Fruit fly (Drosophila melanogaster): ENCODE results near the gene bru2.

dm6 chr2L:12415485-12416137 is 71.6 kb downstream of the bru2 start:
- no peak for TF ChIP-seq rn (GFP tag; IDR thresholded peaks at IDR 0.05)
- no peak for TF ChIP-seq Ets98B (GFP tag; IDR thresholded peaks at IDR 0.05)
- TF ChIP-seq CG9948 (tag; optimal IDR thresholded peaks at IDR 0.05) = no peak
- no peak for TF ChIP-seq CG8301 (tag; optimal IDR thresholded peaks at IDR 0.05)
- no peak for TF ChIP-seq CG34367 (tag; optimal IDR thresholded peaks at IDR 0.05)
- TF ChIP-seq D1 (tag; optimal IDR thresholded peaks at IDR 0.05) = no peak
- no peak for TF ChIP-seq CG13204 (GFP tag; optimal IDR thresholded peaks at IDR 0.05)
- no peak for TF ChIP-seq CG14655 (GFP tag; optimal IDR thresholded peaks at IDR 0.05)
